Fruit fly (Drosophila melanogaster): ENCODE data around the gene pip.

Gene pip

dm6 chr3L:19289411-19289810, 48.0 kb downstream of the pip start (continued):
- TF ChIP-seq Sry-β (GFP tag; optimal IDR thresholded peaks at IDR 0.05) = no peak
- TF ChIP-seq al (GFP tag; IDR thresholded peaks at IDR 0.05) = no peak
- no peak for TF ChIP-seq CG17328 (GFP tag; IDR thresholded peaks at IDR 0.05)
- TF ChIP-seq HLH4C (GFP tag; IDR thresholded peaks at IDR 0.05; ENCODE audit: partially characterized antibody) = no peak
- peak; percentile 95 for TF ChIP-seq mirr (GFP tag; optimal IDR thresholded peaks at IDR 0.05)
- TF ChIP-seq CG18599 (GFP tag; optimal IDR thresholded peaks at IDR 0.05) = peak; percentile 15
- no peak for TF ChIP-seq CG11696 (GFP tag; IDR thresholded peaks at IDR 0.05)
- no peak for TF ChIP-seq Hr78 (GFP tag; optimal IDR thresholded peaks at IDR 0.05)
- no peak for TF ChIP-seq CG15011 (GFP tag; optimal IDR thresholded peaks at IDR 0.05)
- no peak for TF ChIP-seq sc (optimal IDR thresholded peaks at IDR 0.05)
- no peak for TF ChIP-seq sc (GFP tag; optimal IDR thresholded peaks at IDR 0.05)
- TF ChIP-seq gro (GFP tag; optimal IDR thresholded peaks at IDR 0.05) = peak; percentile 36
- no peak for TF ChIP-seq Vsx1 (GFP tag; optimal IDR thresholded peaks at IDR 0.05)
- no peak for TF ChIP-seq CG12391 (tag; optimal IDR thresholded peaks at IDR 0.05)
- TF ChIP-seq lab (GFP tag; optimal IDR thresholded peaks at IDR 0.05) = peak; percentile 4
- TF ChIP-seq Atf6 (GFP tag; IDR thresholded peaks at IDR 0.05) = 0 out of 2 replicates have a peak, but pooled peaks have one; percentile 24
- no peak for TF ChIP-seq unc-4 (GFP tag; IDR thresholded peaks at IDR 0.05; ENCODE audit: partially characterized antibody)
- no peak for TF ChIP-seq repo (GFP tag; optimal IDR thresholded peaks at IDR 0.05)
- no peak for TF ChIP-seq dan (GFP tag; IDR thresholded peaks at IDR 0.05)
- no peak for TF ChIP-seq CG2116 (GFP tag; optimal IDR thresholded peaks at IDR 0.05)
- TF ChIP-seq zfh2 (GFP tag; optimal IDR thresholded peaks at IDR 0.05) = no peak
- TF ChIP-seq PHDP (tag; optimal IDR thresholded peaks at IDR 0.05) = no peak
- no peak for TF ChIP-seq ftz-f1 (GFP tag; optimal IDR thresholded peaks at IDR 0.05)
- TF ChIP-seq Pdp1 (GFP tag; optimal IDR thresholded peaks at IDR 0.05) = peak in 1 of 2 experiments; percentile 2
- no peak for TF ChIP-seq Hr51 (GFP tag; optimal IDR thresholded peaks at IDR 0.05)
- no peak for TF ChIP-seq kah (GFP tag; optimal IDR thresholded peaks at IDR 0.05)
- no peak for TF ChIP-seq croc (GFP tag; conservative IDR thresholded peaks at IDR 0.05)
- no peak for TF ChIP-seq CG16815 (GFP tag; optimal IDR thresholded peaks at IDR 0.05)
- no peak for TF ChIP-seq Hmx (GFP tag; optimal IDR thresholded peaks at IDR 0.05)
- TF ChIP-seq CG9932 (GFP tag; IDR thresholded peaks at IDR 0.05) = no peak
- no peak for TF ChIP-seq Dek (tag; optimal IDR thresholded peaks at IDR 0.05)
- TF ChIP-seq CG11398 (GFP tag; optimal IDR thresholded peaks at IDR 0.05) = no peak
- no peak for TF ChIP-seq Atf-2 (GFP tag; optimal IDR thresholded peaks at IDR 0.05)
- TF ChIP-seq CG16779 (GFP tag; IDR thresholded peaks at IDR 0.05) = no peak
- TF ChIP-seq CG7745 (tag; optimal IDR thresholded peaks at IDR 0.05) = peak; percentile 4
- no peak for TF ChIP-seq tin (GFP tag; optimal IDR thresholded peaks at IDR 0.05)
- no peak for TF ChIP-seq gsb (GFP tag; IDR thresholded peaks at IDR 0.05)
- no peak for TF ChIP-seq Meics (GFP tag; optimal IDR thresholded peaks at IDR 0.05)
- peak; percentile 68 for TF ChIP-seq run (tag; optimal IDR thresholded peaks at IDR 0.05)
- no peak for TF ChIP-seq CG3995 (GFP tag; optimal IDR thresholded peaks at IDR 0.05)
- no peak for TF ChIP-seq stwl (tag; optimal IDR thresholded peaks at IDR 0.05)
- no peak for TF ChIP-seq Stat92E (GFP tag; optimal IDR thresholded peaks at IDR 0.05)
- no peak for TF ChIP-seq CG8944 (GFP tag; optimal IDR thresholded peaks at IDR 0.05)
- TF ChIP-seq CG7357 (GFP tag; IDR thresholded peaks at IDR 0.05) = no peak
- TF ChIP-seq fu2 (GFP tag; optimal IDR thresholded peaks at IDR 0.05) = no peak
- TF ChIP-seq Ada2b (GFP tag; IDR thresholded peaks at IDR 0.05) = no peak
- TF ChIP-seq CG2202 (tag; optimal IDR thresholded peaks at IDR 0.05) = no peak
- no peak for TF ChIP-seq Myb (GFP tag; optimal IDR thresholded peaks at IDR 0.05)
- TF ChIP-seq CG10431 (GFP tag; optimal IDR thresholded peaks at IDR 0.05) = no peak
- TF ChIP-seq Med (GFP tag) = no peak
- no peak for TF ChIP-seq dmrt11E (tag; optimal IDR thresholded peaks at IDR 0.05)
